Worm (Caenorhabditis elegans) whole organism, mixed stage, embryonic: Measurements from ENCODE around the gene Y39A3A.2.

Experiments
- M03D4.4 ChIP-seq: sonication (generic microtip); optimal IDR thresholded peaks from 2 replicates; lab custom pipeline; 2017; ENCODE audit warnings: mild to moderate bottlenecking, missing genetic modification characterization, missing compliant biosample characterization
- bed-3 ChIP-seq: fragments of 200-800 bp; sonication (Bioruptor generic); optimal IDR thresholded peaks from 3 replicates; lab custom pipeline; 2018; ENCODE audit warnings: mild to moderate bottlenecking, missing genetic modification characterization, moderate library complexity, missing compliant biosample characterization
- blmp-1 ChIP-seq: fragments of 150-350 bp; optimal IDR thresholded peaks from 2 replicates; lab custom pipeline; 2014; ENCODE audit warnings: missing biosample characterization, missing genetic modification characterization
- ceh-39 ChIP-seq: fragments of 150-350 bp; optimal IDR thresholded peaks from 2 replicates; lab custom pipeline; 2014; ENCODE audit warnings: missing biosample characterization, missing genetic modification characterization
- ceh-83 ChIP-seq: fragments of 200-800 bp; sonication (Bioruptor generic); optimal IDR thresholded peaks from 2 replicates; lab custom pipeline; 2018; ENCODE audit warnings: mild to moderate bottlenecking, missing genetic modification characterization, missing compliant biosample characterization
- ces-1 ChIP-seq: fragments of 150-350 bp; optimal IDR thresholded peaks from 2 replicates; lab custom pipeline; 2014; ENCODE audit warnings: missing biosample characterization, missing genetic modification reagents, missing genetic modification characterization
- cnd-1 ChIP-seq: fragments of 200-800 bp; sonication (Bioruptor generic); optimal IDR thresholded peaks from 2 replicates; lab custom pipeline; 2018; ENCODE audit warnings: mild to moderate bottlenecking, missing genetic modification characterization, missing compliant biosample characterization
- drap-1 ChIP-seq: fragments of 200-800 bp; sonication (Bioruptor generic); optimal IDR thresholded peaks from 3 replicates; lab custom pipeline; 2018; ENCODE audit warnings: mild to moderate bottlenecking, missing genetic modification characterization, missing compliant biosample characterization
- elt-1 ChIP-seq: sonication (generic microtip); optimal IDR thresholded peaks from 2 replicates; lab custom pipeline; 2017; ENCODE audit warnings: missing genetic modification characterization, mild to moderate bottlenecking, missing compliant biosample characterization, antibody characterized with exemption, moderate library complexity, borderline replicate concordance; ENCODE audit not compliant: insufficient read depth
- flh-1 ChIP-seq: fragments of 200-800 bp; sonication (Bioruptor generic); optimal IDR thresholded peaks from 2 replicates; lab custom pipeline; 2018; ENCODE audit warnings: mild to moderate bottlenecking, missing genetic modification characterization, moderate library complexity, missing compliant biosample characterization
- ham-2 ChIP-seq: fragments of 200-800 bp; sonication (Bioruptor generic); optimal IDR thresholded peaks from 2 replicates; lab custom pipeline; 2018; ENCODE audit warnings: mild to moderate bottlenecking, missing genetic modification characterization, missing compliant biosample characterization
- hlh-1 ChIP-seq: fragments of 150-350 bp; optimal IDR thresholded peaks from 2 replicates; lab custom pipeline; 2014; ENCODE audit warnings: missing biosample characterization, missing genetic modification reagents, missing genetic modification characterization
- mab-5 ChIP-seq: fragments of 150-350 bp; optimal IDR thresholded peaks from 2 replicates; lab custom pipeline; 2014; ENCODE audit warnings: missing biosample characterization, missing genetic modification characterization
- mep-1 ChIP-seq: fragments of 150-350 bp; optimal IDR thresholded peaks from 2 replicates; lab custom pipeline; 2017; ENCODE audit warnings: missing biosample characterization, missing genetic modification reagents, missing genetic modification characterization, inconsistent platforms
- mls-2 ChIP-seq: sonication (generic microtip); optimal IDR thresholded peaks from 2 replicates; lab custom pipeline; 2016; ENCODE audit warnings: mild to moderate bottlenecking, missing genetic modification characterization, moderate library complexity, missing compliant biosample characterization
- nhr-2 ChIP-seq: fragments of 150-350 bp; optimal IDR thresholded peaks from 2 replicates; lab custom pipeline; 2014; ENCODE audit warnings: missing biosample characterization, missing genetic modification characterization
- nhr-237 ChIP-seq: fragments of 150-350 bp; optimal IDR thresholded peaks from 2 replicates; lab custom pipeline; 2014; ENCODE audit warnings: missing biosample characterization, missing genetic modification characterization
- nhr-28 ChIP-seq: fragments of 150-350 bp; optimal IDR thresholded peaks from 2 replicates; lab custom pipeline; 2014; ENCODE audit warnings: missing biosample characterization, missing genetic modification characterization
- pha-4 ChIP-seq: fragments of 150-350 bp; optimal IDR thresholded peaks from 2 replicates; lab custom pipeline; 2018; ENCODE audit warnings: missing biosample characterization, missing genetic modification reagents, missing genetic modification characterization
- sem-2 ChIP-seq: fragments of 200-800 bp; sonication (Bioruptor generic); optimal IDR thresholded peaks from 2 replicates; lab custom pipeline; 2018; ENCODE audit warnings: mild to moderate bottlenecking, missing genetic modification characterization, missing compliant biosample characterization
- snpc-4 ChIP-seq: fragments of 150-350 bp; optimal IDR thresholded peaks from 2 replicates; lab custom pipeline; 2014; ENCODE audit warnings: missing biosample characterization, missing genetic modification characterization
- sptf-1 ChIP-seq: sonication (generic microtip); optimal IDR thresholded peaks from 2 replicates; lab custom pipeline; 2017; ENCODE audit warnings: mild to moderate bottlenecking, missing genetic modification characterization, moderate library complexity, missing compliant biosample characterization
- tbx-8 ChIP-seq: fragments of 200-800 bp; sonication (Bioruptor generic); optimal IDR thresholded peaks from 2 replicates; lab custom pipeline; 2018; ENCODE audit warnings: mild to moderate bottlenecking, missing genetic modification characterization, moderate library complexity, missing compliant biosample characterization
- unc-120 ChIP-seq: sonication (generic microtip); optimal IDR thresholded peaks from 2 replicates; lab custom pipeline; 2017; ENCODE audit warnings: missing genetic modification characterization, missing compliant biosample characterization; ENCODE audit not compliant: poor library complexity, severe bottlenecking
- unc-39 ChIP-seq: fragments of 150-350 bp; optimal IDR thresholded peaks from 2 replicates; lab custom pipeline; 2014; ENCODE audit warnings: missing biosample characterization, missing genetic modification characterization
- unc-62 ChIP-seq: fragments of 150-350 bp; optimal IDR thresholded peaks from 2 replicates; lab custom pipeline; 2014; ENCODE audit warnings: missing biosample characterization, missing genetic modification reagents, missing genetic modification characterization

The Y39A3A.2 gene

ce11 chrIII:2099808-2100366 is 42.4 kb upstream of the Y39A3A.2 start:
- TF ChIP-seq M03D4.4 (tag; lab: Kevin White, UChicago): no peak
- no peak for TF ChIP-seq cnd-1 (tag; lab: Kevin White, UChicago)
- TF ChIP-seq elt-1 (tag; lab: Kevin White, UChicago): no peak
- no peak for TF ChIP-seq pha-4 (tag; lab: Kevin White, UChicago)
- TF ChIP-seq mep-1 (tag; lab: Kevin White, UChicago): no peak

DNA sequence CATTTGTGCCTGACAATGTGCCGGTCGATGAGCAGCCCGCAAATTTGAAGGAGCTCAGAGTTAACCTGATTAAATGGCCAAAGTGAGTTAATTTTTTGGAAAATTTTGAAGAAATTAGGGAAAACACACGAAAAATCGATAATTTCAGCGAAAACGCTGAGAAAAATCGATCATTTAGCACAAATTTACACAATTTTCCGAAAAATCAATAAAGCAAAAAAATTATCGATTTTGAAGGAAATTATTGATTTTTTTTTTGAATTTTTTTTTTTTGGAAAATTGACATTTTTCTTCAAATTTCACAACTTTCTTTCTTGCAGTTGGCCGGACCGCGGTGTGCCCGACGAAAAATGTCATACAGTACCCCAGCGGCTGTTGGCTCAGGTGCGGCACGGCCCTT is 40.7 kb upstream of the Y39A3A.2 start:
- TF ChIP-seq ceh-39 (tag; lab: Kevin White, UChicago) (no peak), hlh-1 (no peak), ham-2 (no peak), unc-120 (tag; lab: Kevin White, UChicago) (no peak)

ce11 chrIII:2092409-2092808 is 34.9 kb upstream of the Y39A3A.2 start, which contains the start of gene Y48G9A.9:
TSS of gene Y48G9A.9 (plus strand) at chrIII:2092709.
- TF ChIP-seq unc-39 (tag; lab: Kevin White, UChicago) (no peak), tbx-8 (GFP tag; lab: Kevin White, UChicago) (no peak), snpc-4 (tag; lab: Kevin White, UChicago) (no peak)

- TF ChIP-seq mab-5 (tag; lab: Kevin White, UChicago) (no peak), drap-1 (GFP tag; lab: Kevin White, UChicago) (no peak), snpc-4 (tag; lab: Kevin White, UChicago) (no peak), M03D4.4 (tag; lab: Kevin White, UChicago) (no peak)
- TF ChIP-seq, all 35 proteins: peak for 0
Measured at ce11 chrIII:2091367-2091766, 33.9 kb upstream of the Y39A3A.2 start.

ce11 chrIII:2090695-2091094 is 33.2 kb upstream of the Y39A3A.2 start:
- TF ChIP-seq sptf-1 (tag; lab: Kevin White, UChicago) (no peak), unc-120 (tag; lab: Kevin White, UChicago) (no peak)

ce11 chrIII:2089453-2089852 is 32.0 kb upstream of the Y39A3A.2 start:
- no peak for TF ChIP-seq nhr-237
- TF ChIP-seq mep-1 (tag; lab: Kevin White, UChicago): no peak
- TF ChIP-seq nhr-28 (tag; lab: Kevin White, UChicago): no peak
- no peak for TF ChIP-seq unc-62 (GFP tag; lab: Kevin White, UChicago)
- TF ChIP-seq mls-2 (tag; lab: Kevin White, UChicago): no peak
- TF ChIP-seq tbx-8 (GFP tag; lab: Kevin White, UChicago): no peak
- TF ChIP-seq ceh-83 (GFP tag; lab: Kevin White, UChicago): no peak
- TF ChIP-seq sem-2 (GFP tag; lab: Kevin White, UChicago): no peak
- no peak for TF ChIP-seq flh-1 (GFP tag; lab: Kevin White, UChicago)
- no peak for TF ChIP-seq nhr-2
- TF ChIP-seq bed-3 (GFP tag; lab: Kevin White, UChicago): no peak
- TF ChIP-seq, all 35 proteins: peak for 0

DNA sequence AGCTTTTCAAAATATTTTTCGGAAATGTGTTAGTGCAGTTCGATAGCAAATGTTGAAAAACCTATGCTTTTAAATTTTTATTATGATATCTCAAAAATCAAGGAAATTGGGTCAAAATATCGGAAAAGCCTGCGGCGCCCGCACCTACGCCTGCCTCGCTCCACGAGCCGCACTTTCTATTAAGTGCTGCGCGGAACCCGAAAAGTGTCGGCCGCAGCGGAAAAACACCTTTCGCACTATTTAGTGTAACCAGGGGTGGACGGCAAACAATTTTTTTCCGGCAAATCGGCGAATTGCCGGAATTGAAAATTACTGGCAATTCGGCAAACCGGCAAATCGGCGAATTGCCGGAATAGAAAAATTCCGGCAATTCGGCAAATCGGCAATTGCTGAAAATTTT is 27.4 kb upstream of the Y39A3A.2 start:
- TF ChIP-seq snpc-4 (tag; lab: Kevin White, UChicago): no peak
- TF ChIP-seq hlh-1: no peak
- TF ChIP-seq blmp-1 (tag; lab: Kevin White, UChicago): no peak
- no peak for TF ChIP-seq ces-1 (GFP tag; lab: Kevin White, UChicago)
- TF ChIP-seq unc-62 (GFP tag; lab: Kevin White, UChicago): no peak
- no peak for TF ChIP-seq tbx-8 (GFP tag; lab: Kevin White, UChicago)
